Worm (Caenorhabditis elegans) whole organism, mixed stage, embryonic: ENCODE data around the gene nduf-9.

Experiments
- blmp-1 ChIP-seq: fragments of 150-350 bp; optimal IDR thresholded peaks from 2 replicates; lab custom pipeline; 2014; ENCODE audit warnings: missing biosample characterization, missing genetic modification characterization
- ces-1 ChIP-seq: fragments of 150-350 bp; optimal IDR thresholded peaks from 2 replicates; lab custom pipeline; 2014; ENCODE audit warnings: missing biosample characterization, missing genetic modification reagents, missing genetic modification characterization
- elt-3 ChIP-seq: fragments of 150-350 bp; optimal IDR thresholded peaks from 2 replicates; lab custom pipeline; 2014; ENCODE audit warnings: missing biosample characterization, missing genetic modification characterization
- mep-1 ChIP-seq: fragments of 150-350 bp; optimal IDR thresholded peaks from 2 replicates; lab custom pipeline; 2017; ENCODE audit warnings: missing biosample characterization, missing genetic modification reagents, missing genetic modification characterization, inconsistent platforms
- mls-2 ChIP-seq: sonication (generic microtip); optimal IDR thresholded peaks from 2 replicates; lab custom pipeline; 2016; ENCODE audit warnings: mild to moderate bottlenecking, missing genetic modification characterization, moderate library complexity, missing compliant biosample characterization
- nhr-12 ChIP-seq: fragments of 150-350 bp; optimal IDR thresholded peaks from 2 replicates; lab custom pipeline; 2014; ENCODE audit warnings: missing biosample characterization, missing genetic modification characterization
- nhr-2 ChIP-seq: fragments of 150-350 bp; optimal IDR thresholded peaks from 2 replicates; lab custom pipeline; 2014; ENCODE audit warnings: missing biosample characterization, missing genetic modification characterization
- nhr-237 ChIP-seq: fragments of 150-350 bp; optimal IDR thresholded peaks from 2 replicates; lab custom pipeline; 2014; ENCODE audit warnings: missing biosample characterization, missing genetic modification characterization
- nhr-28 ChIP-seq: fragments of 150-350 bp; optimal IDR thresholded peaks from 2 replicates; lab custom pipeline; 2014; ENCODE audit warnings: missing biosample characterization, missing genetic modification characterization
- snpc-4 ChIP-seq: fragments of 150-350 bp; optimal IDR thresholded peaks from 2 replicates; lab custom pipeline; 2014; ENCODE audit warnings: missing biosample characterization, missing genetic modification characterization
- unc-62 ChIP-seq: fragments of 150-350 bp; optimal IDR thresholded peaks from 2 replicates; lab custom pipeline; 2014; ENCODE audit warnings: missing biosample characterization, missing genetic modification reagents, missing genetic modification characterization
- ztf-11 ChIP-seq: fragments of 150-350 bp; optimal IDR thresholded peaks from 2 replicates; lab custom pipeline; 2014; ENCODE audit warnings: missing biosample characterization, missing genetic modification characterization

ce11 chrIII:3220287-3220686 lies 28.1 kb downstream of the nduf-9 start:
- TF ChIP-seq mep-1 (tag; lab: Kevin White, UChicago) (no peak), unc-62 (GFP tag; lab: Kevin White, UChicago) (no peak), nhr-237 (tag; lab: Kevin White, UChicago) (no peak), snpc-4 (tag; lab: Kevin White, UChicago) (no peak), nhr-12 (tag; lab: Kevin White, UChicago) (no peak), ztf-11 (no peak), ces-1 (GFP tag; lab: Kevin White, UChicago) (peak; percentile 77), elt-3 (no peak), blmp-1 (no peak), nhr-2 (tag; lab: Kevin White, UChicago) (no peak), mls-2 (tag; lab: Kevin White, UChicago) (no peak), nhr-28 (tag; lab: Kevin White, UChicago) (no peak)
